Worm (Caenorhabditis elegans) whole organism, L4/young adult: ENCODE measurements around the gene srh-95.

Experiments used
- W03F9.2 ChIP-seq: fragments of 150-350 bp; optimal IDR thresholded peaks from 2 replicates; lab custom pipeline; 2014; ENCODE audit warnings: missing biosample characterization, missing genetic modification characterization
- him-1 ChIP-seq: sonication (generic microtip); optimal IDR thresholded peaks from 2 replicates; lab custom pipeline; 2016; ENCODE audit warnings: missing genotype, missing genetic modification reagents, missing genetic modification characterization, missing compliant biosample characterization

DNA sequence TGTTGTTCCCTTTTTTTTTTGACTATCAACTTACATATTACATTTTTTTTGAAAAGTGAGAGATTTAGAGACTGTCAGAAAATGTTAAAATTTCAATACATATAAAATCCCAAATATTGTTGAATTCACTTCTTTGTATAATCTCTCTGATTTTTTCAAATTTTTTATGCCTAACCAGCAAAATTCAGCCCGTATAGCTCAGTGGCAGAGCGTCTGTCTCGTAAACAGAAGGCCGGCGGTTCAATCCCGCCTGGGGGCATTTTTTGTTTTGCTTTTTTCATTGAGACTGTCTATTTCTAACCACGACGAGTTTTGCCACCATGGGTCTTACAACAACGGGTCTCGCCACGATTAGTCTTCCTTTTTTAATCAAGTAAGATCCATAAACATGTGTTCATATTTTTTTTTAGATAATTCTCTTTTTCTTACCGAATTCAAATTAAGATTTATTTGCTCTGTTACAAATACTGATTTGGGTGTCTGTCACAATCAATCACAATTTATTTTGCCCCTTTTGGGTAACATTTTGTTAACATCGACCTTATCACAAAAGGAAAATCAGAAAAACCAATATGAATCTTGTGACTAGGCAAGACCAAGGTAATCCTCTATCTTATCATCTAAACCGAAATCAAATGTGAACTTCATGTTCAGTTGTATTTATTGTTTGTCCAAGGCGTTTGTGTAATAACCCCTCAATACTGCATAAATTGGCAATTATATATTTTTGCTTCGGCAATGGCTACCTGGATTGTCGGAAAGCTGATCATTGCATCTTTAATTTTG, 27.5 kb upstream of the srh-95 start, which contains the start of gene glc-1:
- no peak for TF ChIP-seq W03F9.2 (tag; lab: Kevin White, UChicago)
- TF ChIP-seq him-1, result no peak
